Worm (Caenorhabditis elegans): Measurements from ENCODE around the gene eif-2Balpha.

ce11 chrIII:9561158-9561557 is 18.2 kb downstream of the eif-2Balpha start, which contains the start of gene C48B4.8:
- TF ChIP-seq dox-1 (GFP tag; IDR thresholded peaks at IDR 0.05) (no peak), nhr-179 (tag; optimal IDR thresholded peaks at IDR 0.05) (no peak), Y56A3A.18 (GFP tag; IDR thresholded peaks at IDR 0.05) (no peak), nfya-2 (GFP tag; IDR thresholded peaks at IDR 0.05) (no peak), tbp1 (GFP tag; optimal IDR thresholded peaks at IDR 0.05) (no peak), Y79H2A.3 (GFP tag; conservative IDR thresholded peaks at IDR 0.05) (no peak), bed-2 (GFP tag; IDR thresholded peaks at IDR 0.05) (no peak), F23B12.7 (tag; optimal IDR thresholded peaks at IDR 0.05; ENCODE audit: insufficient read depth) (no peak), ceh-27 (GFP tag; optimal IDR thresholded peaks at IDR 0.05) (no peak), lin-26 (GFP tag; IDR thresholded peaks at IDR 0.05) (no peak)

Measured in whole organism, young adult.